Worm (Caenorhabditis elegans): Measurements from ENCODE around the gene R08E5.1.

ce11 chrV:3724772-3725171 lies 46.5 kb downstream of the R08E5.1 start, which contains the start of gene str-30:
- TF ChIP-seq tbx-11 (GFP tag; IDR thresholded peaks at IDR 0.05) (no peak), ama-1 (optimal IDR thresholded peaks at IDR 0.05) (no peak), B0310.2 (tag; optimal IDR thresholded peaks at IDR 0.05) (no peak), flt-1 (GFP tag; IDR thresholded peaks at IDR 0.05) (no peak), aly-1 (tag; optimal IDR thresholded peaks at IDR 0.05) (no peak), pes-1 (GFP tag; IDR thresholded peaks at IDR 0.05) (no peak), ceh-36 (tag; optimal IDR thresholded peaks at IDR 0.05) (no peak), scrt-1 (GFP tag; IDR thresholded peaks at IDR 0.05) (no peak), tbx-37 (GFP tag; conservative IDR thresholded peaks at IDR 0.05) (no peak), hmbx-1 (tag; optimal IDR thresholded peaks at IDR 0.05) (no peak), ets-7 (tag; optimal IDR thresholded peaks at IDR 0.05) (no peak), tra-4 (tag; optimal IDR thresholded peaks at IDR 0.05) (no peak), hnd-1 (tag; optimal IDR thresholded peaks at IDR 0.05) (no peak), sea-1 (GFP tag; conservative IDR thresholded peaks at IDR 0.05) (no peak)

All from whole organism, early embryonic.